Fruit fly (Drosophila melanogaster) whole organism, pupa: ENCODE results near the gene ndl.

ENCODE experiments used
- CG10348 ChIP-seq: fragments of 200-800 bp; sonication (Bioruptor generic); IDR thresholded peaks from 2 replicates; pipeline ENCODE4 v1.3.6; 2022; ENCODE audit warnings: missing biosample characterization, missing genetic modification characterization
- CG13204 ChIP-seq: fragments of 200-800 bp; sonication (Bioruptor generic); optimal IDR thresholded peaks from 2 replicates; lab custom pipeline; 2018; ENCODE audit warnings: missing biosample characterization, mild to moderate bottlenecking, missing genetic modification characterization, moderate library complexity
- CG14655 ChIP-seq: fragments of 200-800 bp; sonication (Bioruptor generic); optimal IDR thresholded peaks from 3 replicates; lab custom pipeline; 2017; ENCODE audit warnings: mild to moderate bottlenecking, missing biosample characterization, missing genetic modification reagents, missing genetic modification characterization
- CG15710 ChIP-seq: fragments of 200-800 bp; sonication (Bioruptor generic); optimal IDR thresholded peaks from 2 replicates; lab custom pipeline; 2018; ENCODE audit warnings: missing biosample characterization, mild to moderate bottlenecking, missing genetic modification characterization, moderate library complexity
- CG34367 ChIP-seq: fragments of 200-800 bp; sonication (Bioruptor generic); optimal IDR thresholded peaks from 2 replicates; lab custom pipeline; 2018; ENCODE audit warnings: missing biosample characterization, mild to moderate bottlenecking, missing genetic modification characterization
- CG8159 ChIP-seq: fragments of 200-800 bp; sonication (Bioruptor generic); optimal IDR thresholded peaks from 3 replicates; lab custom pipeline; 2018; ENCODE audit warnings: missing biosample characterization, mild to moderate bottlenecking, missing genetic modification characterization, moderate library complexity
- CG8301 ChIP-seq: fragments of 200-800 bp; sonication (Bioruptor generic); optimal IDR thresholded peaks from 2 replicates; lab custom pipeline; 2018; ENCODE audit warnings: missing biosample characterization, mild to moderate bottlenecking, missing genetic modification characterization
- D1 ChIP-seq: fragments of 200-800 bp; sonication (Bioruptor generic); optimal IDR thresholded peaks from 2 replicates; lab custom pipeline; 2018; ENCODE audit warnings: missing biosample characterization, mild to moderate bottlenecking, missing genetic modification characterization, moderate library complexity
- EcR ChIP-seq: fragments of 200-800 bp; sonication (Bioruptor generic); optimal IDR thresholded peaks from 3 replicates; lab custom pipeline; 2019; ENCODE audit warnings: missing biosample characterization, missing genetic modification characterization, mild to moderate bottlenecking, moderate library complexity, missing genetic modification reagents
- Ets98B ChIP-seq: fragments of 200-800 bp; sonication (Bioruptor generic); IDR thresholded peaks from 2 replicates; pipeline ENCODE4 v1.3.6; 2022; ENCODE audit warnings: missing biosample characterization, missing genetic modification characterization
- Pif1A ChIP-seq: fragments of 200-800 bp; sonication (Bioruptor generic); optimal IDR thresholded peaks from 3 replicates; lab custom pipeline; 2016; ENCODE audit warnings: missing biosample characterization, missing genetic modification characterization
- Pif1B ChIP-seq: fragments of 200-800 bp; sonication (Bioruptor generic); optimal IDR thresholded peaks from 3 replicates; lab custom pipeline; 2016; ENCODE audit warnings: missing biosample characterization, missing genetic modification characterization
- gl ChIP-seq: fragments of 200-800 bp; sonication (Bioruptor generic); optimal IDR thresholded peaks from 2 replicates; lab custom pipeline; 2018; ENCODE audit warnings: missing biosample characterization, mild to moderate bottlenecking, missing genetic modification characterization

- no peak for TF ChIP-seq CG8301 (tag; lab: Kevin White, UChicago)
- TF ChIP-seq gl (tag; lab: Kevin White, UChicago), result no peak
- TF ChIP-seq Pif1B (GFP tag; lab: Kevin White, UChicago), result peak; percentile 52
- TF ChIP-seq Ets98B, result peak; percentile 72
- TF ChIP-seq CG14655, result peak; percentile 37
- TF ChIP-seq CG34367 (tag; lab: Kevin White, UChicago), result peak; percentile 49
- TF ChIP-seq CG13204 (GFP tag; lab: Kevin White, UChicago), result no peak
- TF ChIP-seq EcR (GFP tag; lab: Kevin White, UChicago), result no peak
- TF ChIP-seq CG15710 (tag; lab: Kevin White, UChicago), result no peak
- TF ChIP-seq D1, result no peak
- 0 out of 2 replicates have a peak, but pooled peaks have one; percentile 11 for TF ChIP-seq CG10348 (GFP tag; lab: Robert Waterston, UW)
- peak; percentile 73 for TF ChIP-seq Pif1A (GFP tag; lab: Kevin White, UChicago)
- TF ChIP-seq CG8159 (tag; lab: Kevin White, UChicago), result peak; percentile 76
These were observed 26.5 kb downstream of the ndl start for dm6 chr3L:6576709-6577108.
